Worm (Caenorhabditis elegans) whole organism, early embryonic: ENCODE data around the gene cec-6.

Source experiments
- ama-1 ChIP-seq: fragments of 150-350 bp; optimal IDR thresholded peaks from 2 replicates; lab custom pipeline; 2014
- ceh-13 ChIP-seq: fragments of 200-800 bp; sonication (Bioruptor generic); optimal IDR thresholded peaks from 2 replicates; lab custom pipeline; 2018; ENCODE audit warnings: mild to moderate bottlenecking, missing genetic modification characterization, missing compliant biosample characterization
- hnd-1 ChIP-seq: sonication (generic microtip); optimal IDR thresholded peaks from 2 replicates; lab custom pipeline; 2016; ENCODE audit warnings: missing genetic modification characterization, missing compliant biosample characterization

ce11 chrIV:5572693-5573092 is 28.0 kb downstream of the cec-6 start:
- TF ChIP-seq ceh-13 (GFP tag; lab: Kevin White, UChicago) = no peak
- no peak for TF ChIP-seq ama-1
- TF ChIP-seq hnd-1 = no peak
